Worm (Caenorhabditis elegans) whole organism, early embryonic: ENCODE data around the gene grl-7.

Experiments
- B0310.2 ChIP-seq: sonication (generic microtip); optimal IDR thresholded peaks from 2 replicates; lab custom pipeline; 2016; ENCODE audit warnings: mild to moderate bottlenecking, missing genetic modification characterization, missing compliant biosample characterization
- aly-1 ChIP-seq: sonication (generic microtip); optimal IDR thresholded peaks from 2 replicates; lab custom pipeline; 2016; ENCODE audit warnings: missing genetic modification characterization, missing compliant biosample characterization
- ama-1 ChIP-seq: fragments of 150-350 bp; optimal IDR thresholded peaks from 2 replicates; lab custom pipeline; 2014
- ceh-13 ChIP-seq: fragments of 200-800 bp; sonication (Bioruptor generic); optimal IDR thresholded peaks from 2 replicates; lab custom pipeline; 2018; ENCODE audit warnings: mild to moderate bottlenecking, missing genetic modification characterization, missing compliant biosample characterization
- ceh-36 ChIP-seq: sonication (generic microtip); optimal IDR thresholded peaks from 2 replicates; lab custom pipeline; 2016; ENCODE audit warnings: missing genetic modification characterization, inconsistent platforms, missing compliant biosample characterization
- hnd-1 ChIP-seq: sonication (generic microtip); optimal IDR thresholded peaks from 2 replicates; lab custom pipeline; 2016; ENCODE audit warnings: missing genetic modification characterization, missing compliant biosample characterization
- pes-1 ChIP-seq: fragments of 200-800 bp; sonication (Bioruptor generic); IDR thresholded peaks from 2 replicates; pipeline ENCODE4 v1.3.6; 2022; ENCODE audit warnings: missing genetic modification reagents, missing genetic modification characterization, missing compliant biosample characterization
- scrt-1 ChIP-seq: fragments of 200-800 bp; sonication (Bioruptor generic); IDR thresholded peaks from 2 replicates; pipeline ENCODE4 v1.3.6; 2022; ENCODE audit warnings: missing genetic modification characterization, missing compliant biosample characterization
- sea-1 ChIP-seq: fragments of 200-800 bp; sonication (Bioruptor generic); conservative IDR thresholded peaks from 2 replicates; pipeline ENCODE4 v1.3.6; 2022; ENCODE audit warnings: missing genetic modification characterization, missing compliant biosample characterization
- tra-4 ChIP-seq: sonication (generic microtip); optimal IDR thresholded peaks from 2 replicates; lab custom pipeline; 2017; ENCODE audit warnings: missing genetic modification characterization, missing compliant biosample characterization

ce11 chrV:11321719-11322118 lies 25.1 kb downstream of the grl-7 start, which contains the start of gene F47G9.4:
- TF ChIP-seq hnd-1 (tag; lab: Kevin White, UChicago) = no peak
- TF ChIP-seq sea-1 (GFP tag; lab: Robert Waterston, UW) = no peak
- no peak for TF ChIP-seq tra-4 (tag; lab: Kevin White, UChicago)
- TF ChIP-seq ama-1 (lab: Kevin White, UChicago) = no peak
- no peak for TF ChIP-seq aly-1 (tag; lab: Kevin White, UChicago)
- TF ChIP-seq pes-1 (GFP tag; lab: Robert Waterston, UW) = no peak
- TF ChIP-seq ceh-13 = no peak
- no peak for TF ChIP-seq B0310.2
- no peak for TF ChIP-seq ceh-36 (tag; lab: Kevin White, UChicago)
- no peak for TF ChIP-seq scrt-1 (GFP tag; lab: Robert Waterston, UW)
